Fruit fly (Drosophila melanogaster): Measurements from ENCODE around the gene osp.

Gene osp

dm6 chr2L:14574852-14575251 lies 114.3 kb downstream of the osp start:
- no peak for TF ChIP-seq usp (GFP tag; optimal IDR thresholded peaks at IDR 0.05)
- no peak for TF ChIP-seq Dll (optimal IDR thresholded peaks at IDR 0.05)
- no peak for TF ChIP-seq CG8478 (optimal IDR thresholded peaks at IDR 0.05)
- no peak for TF ChIP-seq psq (optimal IDR thresholded peaks at IDR 0.05)
- TF ChIP-seq EcR (GFP tag; optimal IDR thresholded peaks at IDR 0.05) = no peak
- TF ChIP-seq pan (optimal IDR thresholded peaks at IDR 0.05) = no peak

dm6 chr2L:14573216-14573909 lies 115.8 kb downstream of the osp start:
- TF ChIP-seq EcR (GFP tag; optimal IDR thresholded peaks at IDR 0.05) = no peak
- no peak for TF ChIP-seq CG8478 (optimal IDR thresholded peaks at IDR 0.05)
- peak; percentile 91 for TF ChIP-seq Dll (optimal IDR thresholded peaks at IDR 0.05)
- no peak for TF ChIP-seq usp (GFP tag; optimal IDR thresholded peaks at IDR 0.05)
- no peak for TF ChIP-seq pan (optimal IDR thresholded peaks at IDR 0.05)

- TF ChIP-seq pan (optimal IDR thresholded peaks at IDR 0.05) (no peak), usp (GFP tag; optimal IDR thresholded peaks at IDR 0.05) (no peak), psq (optimal IDR thresholded peaks at IDR 0.05) (no peak)
Observed at dm6 chr2L:14571673-14572461, 117.3 kb downstream of the osp start.

dm6 chr2L:14570843-14571242 lies 118.3 kb downstream of the osp start:
- TF ChIP-seq Dll (optimal IDR thresholded peaks at IDR 0.05) (peak; percentile 25), usp (GFP tag; optimal IDR thresholded peaks at IDR 0.05) (no peak)

- TF ChIP-seq psq (optimal IDR thresholded peaks at IDR 0.05) (no peak), usp (GFP tag; optimal IDR thresholded peaks at IDR 0.05) (no peak), CG8478 (optimal IDR thresholded peaks at IDR 0.05) (no peak), pan (optimal IDR thresholded peaks at IDR 0.05) (no peak)
Observed at dm6 chr2L:14570129-14570528, 119.0 kb downstream of the osp start.

dm6 chr2L:14569301-14569700 lies 119.8 kb downstream of the osp start:
- TF ChIP-seq pan (optimal IDR thresholded peaks at IDR 0.05) (no peak), Dll (optimal IDR thresholded peaks at IDR 0.05) (no peak), EcR (GFP tag; optimal IDR thresholded peaks at IDR 0.05) (no peak), psq (optimal IDR thresholded peaks at IDR 0.05) (no peak), CG8478 (optimal IDR thresholded peaks at IDR 0.05) (no peak), usp (GFP tag; optimal IDR thresholded peaks at IDR 0.05) (no peak)

- TF ChIP-seq EcR (GFP tag; optimal IDR thresholded peaks at IDR 0.05) (no peak), pan (optimal IDR thresholded peaks at IDR 0.05) (no peak), CG8478 (optimal IDR thresholded peaks at IDR 0.05) (no peak), Dll (optimal IDR thresholded peaks at IDR 0.05) (peak; percentile 34)
Observed at dm6 chr2L:14568507-14569104, 120.5 kb downstream of the osp start.

- TF ChIP-seq Dll (optimal IDR thresholded peaks at IDR 0.05) (no peak), usp (GFP tag; optimal IDR thresholded peaks at IDR 0.05) (no peak), pan (optimal IDR thresholded peaks at IDR 0.05) (no peak)
Observed at dm6 chr2L:14563626-14564025, 125.5 kb downstream of the osp start, which contains the start of gene CG3473. CG3473 (minus strand) TSS chr2L:14563726.

dm6 chr2L:14562320-14562719 lies 126.8 kb downstream of the osp start:
- peak; percentile 68 for TF ChIP-seq pan (optimal IDR thresholded peaks at IDR 0.05)
- TF ChIP-seq psq (optimal IDR thresholded peaks at IDR 0.05) = no peak

dm6 chr2L:14558818-14559405 lies 130.2 kb downstream of the osp start:
- TF ChIP-seq CG8478 (optimal IDR thresholded peaks at IDR 0.05) (no peak), Dll (optimal IDR thresholded peaks at IDR 0.05) (no peak), EcR (GFP tag; optimal IDR thresholded peaks at IDR 0.05) (no peak), usp (GFP tag; optimal IDR thresholded peaks at IDR 0.05) (no peak), psq (optimal IDR thresholded peaks at IDR 0.05) (no peak), pan (optimal IDR thresholded peaks at IDR 0.05) (no peak)

- TF ChIP-seq Dll (optimal IDR thresholded peaks at IDR 0.05) (peak; percentile 41), pan (optimal IDR thresholded peaks at IDR 0.05) (no peak)
Observed at dm6 chr2L:14557743-14558142, 131.4 kb downstream of the osp start.

dm6 chr2L:14556811-14557210 lies 132.3 kb downstream of the osp start:
- TF ChIP-seq Dll (optimal IDR thresholded peaks at IDR 0.05) (no peak), pan (optimal IDR thresholded peaks at IDR 0.05) (no peak), usp (GFP tag; optimal IDR thresholded peaks at IDR 0.05) (no peak), EcR (GFP tag; optimal IDR thresholded peaks at IDR 0.05) (no peak), CG8478 (optimal IDR thresholded peaks at IDR 0.05) (no peak), psq (optimal IDR thresholded peaks at IDR 0.05) (no peak)

- TF ChIP-seq CG8478 (optimal IDR thresholded peaks at IDR 0.05) (no peak), usp (GFP tag; optimal IDR thresholded peaks at IDR 0.05) (no peak), pan (optimal IDR thresholded peaks at IDR 0.05) (no peak), EcR (GFP tag; optimal IDR thresholded peaks at IDR 0.05) (no peak), psq (optimal IDR thresholded peaks at IDR 0.05) (no peak), Dll (optimal IDR thresholded peaks at IDR 0.05) (no peak)
Observed at dm6 chr2L:14556224-14556623, 132.9 kb downstream of the osp start.

Measured in whole organism.